Fruit fly (Drosophila melanogaster): ENCODE results near the gene eIF4E1.

Gene eIF4E1

DNA sequence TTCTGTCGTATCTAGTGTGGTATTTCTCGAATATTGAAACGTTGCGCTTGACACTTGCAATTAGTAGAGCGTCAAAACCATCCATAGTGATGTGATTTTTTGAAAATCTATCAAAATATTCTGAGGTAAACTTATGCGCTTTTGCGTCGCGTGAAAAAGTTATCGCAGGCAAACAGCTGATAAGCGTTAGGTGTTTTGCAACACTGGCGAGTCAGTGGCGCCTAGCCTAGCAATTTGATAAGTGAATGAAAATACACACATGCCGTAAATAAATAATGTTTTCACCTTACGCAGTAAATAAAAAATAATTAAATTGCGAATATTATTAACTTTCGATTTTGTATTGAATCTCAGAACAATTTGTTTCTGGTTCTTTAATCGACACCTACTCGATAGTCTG, 33.1 kb upstream of the eIF4E1 start, which contains the start of gene CG42526 (continued):
- no peak for TF ChIP-seq pita (GFP tag; optimal IDR thresholded peaks at IDR 0.05)
- no peak for TF ChIP-seq fru (optimal IDR thresholded peaks at IDR 0.05)
- no peak for TF ChIP-seq HLHmδ (GFP tag; optimal IDR thresholded peaks at IDR 0.05)
- TF ChIP-seq knrl (GFP tag; IDR thresholded peaks at IDR 0.05; ENCODE audit: partially characterized antibody): peak; percentile 7; the same call in 1 of the 3 replicates
- no peak for TF ChIP-seq dan (GFP tag; IDR thresholded peaks at IDR 0.05)
- no peak for TF ChIP-seq CG15011 (GFP tag; optimal IDR thresholded peaks at IDR 0.05)
- no peak; the same call in 1 of the 2 replicates for TF ChIP-seq Taf1 (GFP tag; IDR thresholded peaks at IDR 0.05)
- TF ChIP-seq CG11247 (GFP tag; IDR thresholded peaks at IDR 0.05): peak; percentile 44; the same call in 1 of the 2 replicates
- no peak for TF ChIP-seq pros (GFP tag; optimal IDR thresholded peaks at IDR 0.05)
- TF ChIP-seq Dp (GFP tag; optimal IDR thresholded peaks at IDR 0.05): peak; percentile 79
- no peak for TF ChIP-seq nau (GFP tag; optimal IDR thresholded peaks at IDR 0.05)
- no peak for TF ChIP-seq CG4282 (GFP tag; optimal IDR thresholded peaks at IDR 0.05)
- no peak for TF ChIP-seq Optix (GFP tag; IDR thresholded peaks at IDR 0.05)
- peak; percentile 45; the same call in 1 of the 2 replicates for TF ChIP-seq inv (GFP tag; IDR thresholded peaks at IDR 0.05; ENCODE audit: partially characterized antibody)
- no peak for TF ChIP-seq dmrt99B (tag; optimal IDR thresholded peaks at IDR 0.05)
- TF ChIP-seq CG7556 (GFP tag; optimal IDR thresholded peaks at IDR 0.05): peak; percentile 57
- no peak for TF ChIP-seq ash1 (GFP tag; optimal IDR thresholded peaks at IDR 0.05)
- peak; percentile 93 for TF ChIP-seq CG10267 (tag; optimal IDR thresholded peaks at IDR 0.05)
- no peak for TF ChIP-seq CG6175 (GFP tag; IDR thresholded peaks at IDR 0.05)
- peak; percentile 49 for TF ChIP-seq CG17385 (GFP tag; optimal IDR thresholded peaks at IDR 0.05)
- no peak for TF ChIP-seq CG14441 (GFP tag; IDR thresholded peaks at IDR 0.05)
- TF ChIP-seq Side (GFP tag; optimal IDR thresholded peaks at IDR 0.05): no peak
- no peak for TF ChIP-seq CG15696 (tag; optimal IDR thresholded peaks at IDR 0.05)
- no peak for TF ChIP-seq run (tag; optimal IDR thresholded peaks at IDR 0.05)
- TF ChIP-seq Ravus (GFP tag; IDR thresholded peaks at IDR 0.05): no peak
- peak; percentile 68 for TF ChIP-seq Dll (GFP tag; IDR thresholded peaks at IDR 0.05; ENCODE audit: partially characterized antibody)
- peak; percentile 61 for TF ChIP-seq Doc3 (GFP tag; IDR thresholded peaks at IDR 0.05; ENCODE audit: partially characterized antibody)
- no peak for TF ChIP-seq CG7745 (tag; optimal IDR thresholded peaks at IDR 0.05)
- no peak for TF ChIP-seq CG2129 (GFP tag; IDR thresholded peaks at IDR 0.05; ENCODE audit: partially characterized antibody)
- TF ChIP-seq CG10431 (GFP tag; optimal IDR thresholded peaks at IDR 0.05): no peak
- TF ChIP-seq CG5245 (GFP tag; optimal IDR thresholded peaks at IDR 0.05): no peak
- no peak for TF ChIP-seq exex (tag; optimal IDR thresholded peaks at IDR 0.05)
- no peak for TF ChIP-seq CG6791 (GFP tag; IDR thresholded peaks at IDR 0.05; ENCODE audit: partially characterized antibody)
- no peak for TF ChIP-seq CkIIα-i1 (GFP tag; IDR thresholded peaks at IDR 0.05)
- TF ChIP-seq CG18476 (GFP tag; optimal IDR thresholded peaks at IDR 0.05): no peak
- TF ChIP-seq CG13287 (GFP tag; IDR thresholded peaks at IDR 0.05; ENCODE audit: partially characterized antibody): peak; percentile 83
- TF ChIP-seq CG34224 (GFP tag; IDR thresholded peaks at IDR 0.05; ENCODE audit: partially characterized antibody): peak; percentile 55; the same call in 2 of the 3 replicates
- no peak for TF ChIP-seq CG7372 (GFP tag; IDR thresholded peaks at IDR 0.05)
- no peak for TF ChIP-seq BtbVII (GFP tag; optimal IDR thresholded peaks at IDR 0.05)
- TF ChIP-seq CG4424 (GFP tag; optimal IDR thresholded peaks at IDR 0.05): no peak
- TF ChIP-seq peb (GFP tag; IDR thresholded peaks at IDR 0.05): no peak
- peak; percentile 11 for TF ChIP-seq eyg (GFP tag; optimal IDR thresholded peaks at IDR 0.05)
- peak; percentile 76 for TF ChIP-seq slbo (GFP tag; IDR thresholded peaks at IDR 0.05)
- peak; percentile 75 for TF ChIP-seq stwl (tag; optimal IDR thresholded peaks at IDR 0.05)
- TF ChIP-seq CG9817 (tag; optimal IDR thresholded peaks at IDR 0.05): peak; percentile 24
- peak; percentile 44; the same call in 1 of the 2 replicates for TF ChIP-seq CG32532 (GFP tag; IDR thresholded peaks at IDR 0.05)
- TF ChIP-seq CG10565 (GFP tag; optimal IDR thresholded peaks at IDR 0.05): no peak
- TF ChIP-seq Jarid2 (GFP tag; optimal IDR thresholded peaks at IDR 0.05): no peak
- peak; percentile 31 for TF ChIP-seq NfI (GFP tag; optimal IDR thresholded peaks at IDR 0.05)
- no peak for TF ChIP-seq crol (GFP tag; IDR thresholded peaks at IDR 0.05)
